Fruit fly (Drosophila melanogaster): ENCODE results near the gene nej.

The nej gene

DNA sequence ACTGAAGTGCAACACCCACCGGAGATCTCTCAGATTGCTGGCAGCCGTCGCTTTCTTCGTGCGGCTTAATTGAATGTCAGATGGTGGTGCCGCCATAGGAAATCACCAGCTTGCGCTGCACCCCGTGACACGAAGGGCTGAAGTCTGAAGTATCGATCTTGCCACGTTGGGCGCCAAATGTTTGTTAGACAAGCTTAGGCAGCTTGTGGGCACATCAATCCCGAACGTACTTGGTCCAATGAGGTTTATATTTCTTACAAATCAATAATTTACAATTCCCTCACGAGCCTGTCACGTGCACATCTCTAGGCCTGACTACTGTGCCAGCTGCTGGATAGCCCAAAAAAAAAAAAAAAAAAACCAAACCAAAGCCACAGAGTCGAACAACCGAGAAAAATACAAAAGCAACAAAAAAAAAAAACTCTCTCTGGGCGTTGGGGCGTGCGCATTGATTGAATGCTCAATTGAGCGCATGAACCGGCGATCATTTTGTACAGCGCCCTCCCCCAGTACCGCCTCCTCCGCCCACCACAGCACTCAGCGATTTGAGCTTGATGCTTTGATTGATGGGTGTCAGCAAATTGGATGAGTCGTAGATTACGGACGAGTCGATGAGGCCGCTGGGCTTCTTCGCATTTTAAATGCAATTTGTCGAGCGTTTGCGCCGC is 21.1 kb upstream of the nej start (continued):
- TF ChIP-seq Scr (GFP tag; IDR thresholded peaks at IDR 0.05; ENCODE audit: partially characterized antibody) (peak; percentile 56), hbn (GFP tag; IDR thresholded peaks at IDR 0.05; ENCODE audit: partially characterized antibody) (peak; percentile 31; the same call in 1 of the 2 replicates)

DNA sequence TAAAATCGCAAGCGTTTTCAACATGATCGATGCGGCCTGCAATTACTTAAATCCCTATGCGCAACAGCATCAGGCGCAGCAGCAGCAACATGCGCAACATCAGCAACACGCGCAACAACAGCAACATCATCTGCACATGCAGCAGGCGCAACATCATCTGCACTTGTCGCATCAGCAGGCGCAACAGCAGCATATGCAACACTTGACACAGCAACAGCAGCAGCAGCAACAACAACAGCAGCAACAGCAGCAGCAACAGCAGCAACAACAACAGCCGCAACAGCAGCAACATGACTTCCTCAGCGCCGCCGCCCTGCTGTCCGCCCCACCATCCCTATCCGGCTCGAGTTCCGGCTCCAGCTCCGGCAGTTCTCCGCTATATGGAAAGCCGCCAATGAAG is 7.8 kb upstream of the nej start:
- TF ChIP-seq Dfd (GFP tag; optimal IDR thresholded peaks at IDR 0.05) (peak in 1 of 2 experiments; percentile 73), CG4360 (GFP tag; IDR thresholded peaks at IDR 0.05) (0 out of 2 replicates have a peak, but pooled peaks have one; percentile 31), CG3163 (GFP tag; optimal IDR thresholded peaks at IDR 0.05) (no peak)

DNA sequence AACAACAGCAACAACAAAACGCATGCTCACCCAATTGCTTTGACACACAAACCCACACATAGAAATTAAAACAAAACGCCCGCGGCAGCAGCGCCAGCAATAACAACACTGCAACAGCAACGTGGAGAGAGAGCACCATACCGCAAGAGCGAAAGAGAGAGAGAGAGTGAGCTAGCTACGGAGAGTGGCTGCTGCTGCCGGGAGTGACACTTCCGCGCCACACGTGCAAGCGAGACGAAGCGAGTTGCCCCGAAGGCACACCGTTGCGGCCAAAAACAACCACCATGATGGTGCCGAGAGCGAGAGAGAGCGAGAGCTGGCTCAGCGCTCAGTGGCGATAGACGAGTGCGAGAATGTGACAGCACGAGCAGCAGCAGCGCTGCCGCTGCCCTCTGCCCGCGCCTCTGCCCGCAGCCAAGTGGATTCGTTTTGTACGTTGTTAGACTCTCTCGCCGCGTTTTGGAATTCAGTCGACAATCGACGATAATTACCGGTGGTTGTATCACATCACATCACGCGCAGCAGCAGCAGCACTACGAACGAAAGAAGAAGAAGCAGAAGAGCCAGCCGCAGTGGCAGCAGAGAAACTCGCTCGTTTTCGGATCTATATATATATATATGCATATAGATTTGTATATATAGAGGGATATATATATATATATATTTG is 7.0 kb upstream of the nej start, which contains the start of gene btd:
Gene btd (plus strand): TSS at position 467 of the 667 bp plus-strand sequence.
- peak; percentile 66 for TF ChIP-seq CG13287 (GFP tag; IDR thresholded peaks at IDR 0.05; ENCODE audit: partially characterized antibody)
- no peak for TF ChIP-seq unpg (GFP tag; optimal IDR thresholded peaks at IDR 0.05)
- peak; percentile 42 for TF ChIP-seq phol (tag; optimal IDR thresholded peaks at IDR 0.05)
- TF ChIP-seq CG9437 (GFP tag; optimal IDR thresholded peaks at IDR 0.05): no peak
- peak; percentile 41 to 67 for TF ChIP-seq tll (GFP tag; optimal IDR thresholded peaks at IDR 0.05)
- TF ChIP-seq CG10979 (tag; optimal IDR thresholded peaks at IDR 0.05): no peak
- TF ChIP-seq Atf6 (GFP tag; IDR thresholded peaks at IDR 0.05): 0 out of 2 replicates have a peak, but pooled peaks have one; percentile 38
- no peak for TF ChIP-seq CG6791 (GFP tag; IDR thresholded peaks at IDR 0.05; ENCODE audit: partially characterized antibody)
- no peak for TF ChIP-seq CG11085 (GFP tag; IDR thresholded peaks at IDR 0.05)
- peak; percentile 31 for TF ChIP-seq CG15479 (GFP tag; optimal IDR thresholded peaks at IDR 0.05)
- TF ChIP-seq lmd (GFP tag; IDR thresholded peaks at IDR 0.05): no peak
- peak; percentile 28 for TF ChIP-seq HmgZ (tag; optimal IDR thresholded peaks at IDR 0.05)
- TF ChIP-seq schlank (tag; optimal IDR thresholded peaks at IDR 0.05): no peak
- TF ChIP-seq inv (GFP tag; IDR thresholded peaks at IDR 0.05; ENCODE audit: partially characterized antibody): no peak
- peak; percentile 99 for TF ChIP-seq CG10321 (GFP tag; IDR thresholded peaks at IDR 0.05)
- 0 out of 2 replicates have a peak, but pooled peaks have one; percentile 13 for TF ChIP-seq CG3847 (GFP tag; IDR thresholded peaks at IDR 0.05)
- no peak for TF ChIP-seq GATAe (GFP tag; conservative IDR thresholded peaks at IDR 0.05)
- TF ChIP-seq kni (GFP tag; optimal IDR thresholded peaks at IDR 0.05): peak; percentile 32
- TF ChIP-seq Aef1 (GFP tag; IDR thresholded peaks at IDR 0.05): peak; percentile 93
- TF ChIP-seq vvl (GFP tag; IDR thresholded peaks at IDR 0.05): 0 out of 2 replicates have a peak, but pooled peaks have one; percentile 32
- TF ChIP-seq Nf-YB (GFP tag; optimal IDR thresholded peaks at IDR 0.05): peak; percentile 98
- peak; percentile 52 for TF ChIP-seq sens (GFP tag)
- 0 out of 2 replicates have a peak, but pooled peaks have one; percentile 41 for TF ChIP-seq CG8765 (GFP tag; IDR thresholded peaks at IDR 0.05)
- no peak for TF ChIP-seq pzg (GFP tag; optimal IDR thresholded peaks at IDR 0.05)
- peak; percentile 14 for TF ChIP-seq ewg (GFP tag; optimal IDR thresholded peaks at IDR 0.05)
- no peak for TF ChIP-seq grn (GFP tag; optimal IDR thresholded peaks at IDR 0.05)
- TF ChIP-seq gsb-n (tag; optimal IDR thresholded peaks at IDR 0.05): peak; percentile 11
- 0 out of 3 replicates have a peak, but pooled peaks have one; percentile 8 for TF ChIP-seq row (GFP tag; IDR thresholded peaks at IDR 0.05)
- peak; percentile 100 for TF ChIP-seq CG8478 (optimal IDR thresholded peaks at IDR 0.05)
- TF ChIP-seq CG14441 (GFP tag; IDR thresholded peaks at IDR 0.05): no peak
- no peak for TF ChIP-seq CG12155 (GFP tag; optimal IDR thresholded peaks at IDR 0.05)
- no peak for TF ChIP-seq MESR4 (GFP tag; optimal IDR thresholded peaks at IDR 0.05)
- no peak for TF ChIP-seq slbo (GFP tag; IDR thresholded peaks at IDR 0.05)
- no peak for TF ChIP-seq CG9215 (GFP tag; IDR thresholded peaks at IDR 0.05)
- TF ChIP-seq D (optimal IDR thresholded peaks at IDR 0.05): peak; percentile 91
- TF ChIP-seq D (GFP tag; optimal IDR thresholded peaks at IDR 0.05): no peak
- peak; percentile 45; the same call in 1 of the 4 replicates for TF ChIP-seq Dll (GFP tag; IDR thresholded peaks at IDR 0.05; ENCODE audit: partially characterized antibody)
- TF ChIP-seq Adf1 (GFP tag; IDR thresholded peaks at IDR 0.05): peak; percentile 100
- no peak for TF ChIP-seq wor (GFP tag; IDR thresholded peaks at IDR 0.05)
- peak; percentile 40; the same call in 1 of the 3 replicates for TF ChIP-seq Opbp (GFP tag; IDR thresholded peaks at IDR 0.05; ENCODE audit: partially characterized antibody)

Measured in whole organism, embryonic.